Worm (Caenorhabditis elegans) whole organism, midembryonic: ENCODE data around the gene kle-2.

ENCODE experiments used
- T22C8.4 ChIP-seq: fragments of 200-800 bp; sonication (Bioruptor generic); IDR thresholded peaks from 2 replicates; pipeline ENCODE4 v1.3.6; 2022; ENCODE audit warnings: missing genetic modification characterization, missing compliant biosample characterization
- cog-1 ChIP-seq: sonication (generic microtip); optimal IDR thresholded peaks from 2 replicates; lab custom pipeline; 2016; ENCODE audit warnings: missing genetic modification characterization, missing compliant biosample characterization
- flt-1 ChIP-seq: fragments of 200-800 bp; sonication (Bioruptor generic); IDR thresholded peaks from 2 replicates; pipeline ENCODE4 v1.3.6; 2022; ENCODE audit warnings: missing genetic modification characterization, missing compliant biosample characterization
- klf-2 ChIP-seq: fragments of 200-800 bp; sonication (Bioruptor generic); conservative IDR thresholded peaks from 2 replicates; pipeline ENCODE4 v1.3.6; 2022; ENCODE audit warnings: missing genetic modification reagents, missing genetic modification characterization, missing compliant biosample characterization
- med-1 ChIP-seq: sonication (generic microtip); optimal IDR thresholded peaks from 2 replicates; lab custom pipeline; 2017; ENCODE audit warnings: missing genetic modification characterization, mild to moderate bottlenecking, missing compliant biosample characterization, antibody characterized with exemption, missing genetic modification reagents; ENCODE audit not compliant: insufficient read depth
- ref-1 ChIP-seq: fragments of 200-800 bp; sonication (Bioruptor generic); conservative IDR thresholded peaks from 2 replicates; pipeline ENCODE4 v1.3.6; 2022; ENCODE audit warnings: missing genetic modification reagents, missing genetic modification characterization, missing compliant biosample characterization
- tab-1 ChIP-seq: fragments of 200-800 bp; sonication (Bioruptor generic); IDR thresholded peaks from 2 replicates; pipeline ENCODE4 v1.3.6; 2022; ENCODE audit warnings: missing genetic modification characterization, missing compliant biosample characterization
- ztf-23 ChIP-seq: fragments of 200-800 bp; sonication (Bioruptor generic); IDR thresholded peaks from 2 replicates; pipeline ENCODE4 v1.3.6; 2022; ENCODE audit warnings: missing genetic modification reagents, missing genetic modification characterization, missing compliant biosample characterization
- ztf-29 ChIP-seq: fragments of 200-800 bp; sonication (Bioruptor generic); IDR thresholded peaks from 2 replicates; pipeline ENCODE4 v1.3.6; 2022; ENCODE audit warnings: missing genetic modification reagents, missing genetic modification characterization, missing compliant biosample characterization

Gene kle-2

DNA sequence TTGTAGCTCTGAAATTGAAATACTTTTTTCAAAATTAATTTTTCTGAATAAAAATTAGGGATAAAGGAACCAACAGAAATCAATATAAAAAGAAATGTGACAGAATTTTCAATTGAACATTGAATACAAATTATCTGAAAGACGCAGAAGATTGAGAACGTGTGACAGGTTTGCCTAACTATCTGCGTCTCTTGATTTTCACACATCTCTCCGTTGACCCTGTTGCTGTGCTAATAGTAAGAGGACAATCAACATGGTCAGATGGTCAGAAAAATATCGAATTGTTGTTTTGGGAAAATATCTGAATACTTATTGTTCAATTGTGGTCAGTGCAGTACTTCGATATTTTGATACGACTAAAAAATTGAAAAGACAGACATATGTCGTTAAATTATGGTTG is 29.9 kb upstream of the kle-2 start, which contains the start of gene ZK688.7:
ZK688.7 (minus strand) TSS at position 14 of the 400 bp plus-strand sequence.
- TF ChIP-seq ref-1 (no peak), flt-1 (GFP tag; lab: Robert Waterston, UW) (no peak), ztf-29 (no peak), T22C8.4 (GFP tag; lab: Robert Waterston, UW) (no peak), cog-1 (tag; lab: Kevin White, UChicago) (no peak), tab-1 (GFP tag; lab: Robert Waterston, UW) (no peak), klf-2 (GFP tag; lab: Robert Waterston, UW) (no peak), med-1 (GFP tag; lab: Kevin White, UChicago) (no peak), ztf-23 (no peak)

DNA sequence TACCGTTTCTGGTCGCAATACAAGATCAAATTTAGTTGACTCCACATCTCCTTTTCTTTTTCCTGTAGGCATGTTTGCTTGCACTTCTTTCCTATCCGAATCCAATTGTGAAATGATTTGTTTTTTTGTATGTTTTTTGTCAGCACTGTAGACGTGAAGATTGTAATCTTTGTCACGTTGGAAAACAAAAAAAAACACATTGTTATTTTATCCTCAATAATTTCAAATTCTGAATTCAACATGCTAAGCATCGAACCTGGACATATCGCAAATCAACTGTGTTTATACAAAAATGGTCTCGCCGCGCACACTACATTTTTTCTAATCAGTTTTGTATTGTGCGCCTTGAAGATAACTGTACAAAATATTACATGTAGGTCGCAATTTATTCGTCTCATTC is 28.0 kb upstream of the kle-2 start, which contains the start of gene ZK688.12:
ZK688.12 (minus strand) TSS at position 101 of the 400 bp plus-strand sequence.
- TF ChIP-seq cog-1 (tag; lab: Kevin White, UChicago) (no peak), tab-1 (GFP tag; lab: Robert Waterston, UW) (no peak), ztf-23 (no peak), ztf-29 (no peak), ref-1 (no peak), klf-2 (GFP tag; lab: Robert Waterston, UW) (no peak), med-1 (GFP tag; lab: Kevin White, UChicago) (no peak), flt-1 (GFP tag; lab: Robert Waterston, UW) (no peak), T22C8.4 (GFP tag; lab: Robert Waterston, UW) (no peak)

DNA sequence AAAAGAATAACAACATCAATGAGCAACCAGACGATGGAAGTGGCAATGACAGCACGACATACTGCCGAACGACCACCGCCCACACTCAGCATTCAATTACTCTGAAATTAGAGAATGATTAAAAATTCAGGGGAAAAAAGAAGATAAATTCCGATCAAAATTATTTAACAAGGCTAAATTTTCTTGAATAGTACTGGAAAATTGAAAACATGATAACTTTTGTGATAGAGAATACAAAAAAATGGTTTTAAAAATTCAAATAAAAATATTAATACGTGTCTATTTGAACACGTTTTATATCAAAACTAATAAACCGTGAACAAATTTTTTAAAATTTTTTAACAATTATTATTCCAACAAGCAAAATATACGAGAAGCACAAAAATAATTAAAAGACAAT is 23.9 kb upstream of the kle-2 start, which contains the start of gene gly-3:
gly-3 (minus strand) TSS at position 101 of the 400 bp plus-strand sequence.
- TF ChIP-seq klf-2 (GFP tag; lab: Robert Waterston, UW): no peak

DNA sequence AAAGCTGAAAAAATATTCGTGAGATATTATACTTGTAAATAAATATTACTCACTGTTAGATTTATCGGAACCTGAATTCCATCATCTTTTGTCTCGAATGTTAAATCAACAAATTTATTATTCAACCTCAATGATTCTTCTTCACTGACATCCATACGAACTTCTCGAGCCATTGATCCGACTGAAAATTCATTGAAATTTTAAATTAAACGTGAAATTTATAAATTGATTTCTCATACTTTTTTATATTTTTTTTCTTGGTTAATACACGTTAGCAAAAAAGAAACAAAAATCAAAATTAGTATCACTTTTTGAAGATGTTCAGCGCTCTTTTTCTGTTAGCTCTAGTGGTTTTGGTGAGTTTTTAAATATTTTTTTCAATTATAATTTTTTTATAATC is 21.7 kb upstream of the kle-2 start, which contains the start of gene C29E4.14:
C29E4.14 (plus strand) TSS at position 301 of the 400 bp plus-strand sequence.
- TF ChIP-seq ztf-23 (no peak), T22C8.4 (GFP tag; lab: Robert Waterston, UW) (no peak)

DNA sequence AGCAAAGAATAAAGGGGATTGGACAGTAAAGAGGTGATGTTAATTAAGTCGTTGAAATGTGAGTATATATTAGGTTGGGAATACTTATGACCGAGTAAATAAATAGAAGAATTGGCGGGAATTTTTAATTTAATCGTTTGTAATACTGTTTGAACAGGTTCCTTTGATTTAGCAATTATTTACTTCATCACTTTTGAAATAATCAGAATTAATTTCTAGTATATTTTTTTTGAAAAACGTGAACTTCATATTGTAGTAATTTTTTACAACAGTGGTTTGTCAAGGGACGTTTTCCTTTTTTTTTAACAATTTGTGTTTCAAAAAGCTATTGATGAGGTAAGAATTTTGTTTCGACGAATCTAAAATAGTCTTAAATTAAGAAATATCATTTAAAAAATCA is 19.3 kb upstream of the kle-2 start, which contains the start of gene C29E4.17:
C29E4.17 (plus strand) TSS at position 301 of the 400 bp plus-strand sequence.
- TF ChIP-seq ztf-29 (no peak), tab-1 (GFP tag; lab: Robert Waterston, UW) (no peak), T22C8.4 (GFP tag; lab: Robert Waterston, UW) (no peak), med-1 (GFP tag; lab: Kevin White, UChicago) (no peak), cog-1 (tag; lab: Kevin White, UChicago) (no peak), klf-2 (GFP tag; lab: Robert Waterston, UW) (no peak), flt-1 (GFP tag; lab: Robert Waterston, UW) (no peak), ref-1 (no peak), ztf-23 (no peak)

DNA sequence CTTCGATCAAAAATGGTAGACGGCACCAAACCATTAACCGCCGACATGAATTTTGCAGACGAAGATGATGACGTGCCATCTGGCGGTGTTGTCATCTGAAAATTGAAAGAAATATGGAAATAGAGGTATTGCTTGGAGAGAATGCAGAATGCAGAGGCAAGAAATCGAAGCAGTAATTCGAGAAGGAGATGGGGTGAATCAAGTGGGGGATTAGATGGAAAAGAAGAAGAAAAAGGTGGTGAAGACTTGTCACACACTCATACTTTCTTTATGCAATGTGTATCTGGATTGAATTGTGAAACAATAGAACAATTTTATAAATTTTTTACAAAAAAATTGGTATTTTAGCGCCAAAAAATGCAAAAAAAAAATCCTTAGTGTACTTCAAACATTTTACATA is 16.7 kb upstream of the kle-2 start, which contains the start of gene tag-250:
tag-250 (minus strand) TSS at position 101 of the 400 bp plus-strand sequence.
- TF ChIP-seq ztf-23 (no peak), ztf-29 (no peak), klf-2 (GFP tag; lab: Robert Waterston, UW) (no peak), med-1 (GFP tag; lab: Kevin White, UChicago) (no peak), tab-1 (GFP tag; lab: Robert Waterston, UW) (no peak), cog-1 (tag; lab: Kevin White, UChicago) (no peak)

DNA sequence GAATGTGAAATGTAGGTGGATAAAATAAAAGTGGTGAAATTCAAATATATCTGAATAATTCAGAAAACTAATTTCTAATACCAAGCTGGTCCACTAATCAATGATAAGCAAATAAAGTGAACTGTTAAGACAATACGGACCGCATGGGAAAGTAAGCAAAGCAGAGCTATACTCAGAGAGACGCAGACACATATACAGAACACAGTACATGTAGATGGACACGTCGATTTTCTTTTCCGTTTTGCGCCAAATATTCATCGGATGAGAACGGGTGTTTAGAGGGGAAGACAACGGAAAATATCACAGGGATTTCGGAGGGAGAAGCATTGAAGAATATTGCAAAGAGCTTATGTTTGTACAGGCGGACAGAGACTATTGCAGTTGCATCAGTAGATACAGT is 15.5 kb upstream of the kle-2 start:
- TF ChIP-seq cog-1 (tag; lab: Kevin White, UChicago): no peak
- TF ChIP-seq ztf-23: no peak
- no peak for TF ChIP-seq ztf-29
- no peak for TF ChIP-seq tab-1 (GFP tag; lab: Robert Waterston, UW)
- TF ChIP-seq klf-2 (GFP tag; lab: Robert Waterston, UW): no peak

DNA sequence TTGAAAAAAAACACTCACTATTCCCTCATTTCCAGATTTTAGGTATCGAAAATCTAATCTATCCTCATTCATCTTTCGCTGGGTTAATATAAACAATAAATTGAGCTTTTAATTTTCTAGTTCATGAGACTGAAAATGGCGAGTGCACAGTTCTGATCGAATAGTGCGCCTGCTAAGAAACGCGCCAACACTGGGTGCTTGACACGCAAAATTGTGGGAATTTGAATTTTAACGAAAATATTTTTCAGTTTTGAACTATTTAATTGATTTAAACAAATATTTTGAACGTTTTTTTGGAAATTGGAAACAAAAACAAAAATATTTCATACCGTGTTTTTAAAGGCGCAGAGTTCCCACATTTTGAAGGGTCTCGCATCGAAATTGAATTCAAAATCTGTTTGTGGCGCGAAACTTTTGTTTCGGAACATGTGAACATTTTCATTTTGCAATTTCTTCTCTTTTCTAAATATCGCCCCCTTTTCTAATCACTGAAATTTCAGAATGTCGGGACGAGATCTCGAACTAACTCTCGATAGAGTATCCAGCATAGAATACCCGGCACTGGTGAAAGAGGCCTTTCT is 12.9 kb upstream of the kle-2 start, which contains the start of the genes C29E4.13 and npp-15:
C29E4.13 (minus strand) TSS at position 169 of the 581 bp plus-strand sequence.
npp-15 (plus strand) TSS at position 495 of the 581 bp plus-strand sequence.
- TF ChIP-seq ztf-23 (no peak), tab-1 (GFP tag; lab: Robert Waterston, UW) (no peak), T22C8.4 (GFP tag; lab: Robert Waterston, UW) (no peak), ztf-29 (no peak), flt-1 (GFP tag; lab: Robert Waterston, UW) (no peak), med-1 (GFP tag; lab: Kevin White, UChicago) (no peak)

DNA sequence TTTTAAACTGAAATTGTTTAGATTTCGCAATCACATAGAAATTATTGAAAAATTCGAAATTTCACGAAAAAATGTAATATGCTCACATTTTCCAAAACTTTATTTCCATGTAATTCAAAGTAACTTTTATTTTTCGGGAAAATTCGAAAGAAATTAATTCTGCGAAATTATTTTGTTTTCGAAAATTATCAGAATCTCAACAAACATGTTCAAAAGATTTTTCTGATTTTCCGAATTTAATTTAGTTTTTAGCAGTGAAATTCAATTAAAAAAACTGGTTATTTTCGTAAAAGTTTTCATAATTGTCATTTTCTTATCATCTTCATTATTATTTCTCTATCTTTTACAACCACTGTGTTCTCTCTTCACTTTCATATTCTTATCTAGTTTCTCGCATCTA is 8.3 kb upstream of the kle-2 start, which contains the start of gene ran-2:
ran-2 (plus strand) TSS at position 301 of the 400 bp plus-strand sequence.
- no peak for TF ChIP-seq ztf-23
- no peak for TF ChIP-seq T22C8.4 (GFP tag; lab: Robert Waterston, UW)
- no peak for TF ChIP-seq klf-2 (GFP tag; lab: Robert Waterston, UW)
- no peak for TF ChIP-seq ztf-29
- no peak for TF ChIP-seq flt-1 (GFP tag; lab: Robert Waterston, UW)
- TF ChIP-seq cog-1 (tag; lab: Kevin White, UChicago): no peak
- TF ChIP-seq ref-1: no peak
- TF ChIP-seq med-1 (GFP tag; lab: Kevin White, UChicago): no peak
- no peak for TF ChIP-seq tab-1 (GFP tag; lab: Robert Waterston, UW)

DNA sequence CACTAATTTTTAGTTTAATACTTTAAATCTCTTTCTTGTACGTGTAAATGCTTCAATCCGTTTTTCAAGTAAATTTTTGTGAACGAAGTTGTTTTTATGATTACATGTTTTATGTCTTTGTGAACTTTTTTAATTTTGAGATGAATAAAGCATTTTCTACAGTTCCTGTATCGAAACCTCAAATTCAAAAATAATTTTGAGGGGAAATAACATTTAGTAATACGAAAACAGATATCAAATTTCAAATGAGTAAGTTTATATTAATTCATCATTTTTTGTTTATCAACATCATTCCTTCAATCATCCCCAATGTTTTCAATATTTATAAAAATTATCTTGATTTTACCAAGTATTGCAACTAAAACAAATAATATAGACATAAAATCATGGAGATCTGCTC is 4.0 kb upstream of the kle-2 start, which contains the start of gene C29E4.10:
C29E4.10 (plus strand) TSS at position 301 of the 400 bp plus-strand sequence.
- TF ChIP-seq ref-1 (no peak), ztf-23 (no peak), tab-1 (GFP tag; lab: Robert Waterston, UW) (no peak), flt-1 (GFP tag; lab: Robert Waterston, UW) (no peak)
